Worm (Caenorhabditis elegans) whole organism, young adult: ENCODE results near the gene Y69A2AR.19.

Experiments
- B0019.2 ChIP-seq: fragments of 200-800 bp; sonication (Bioruptor generic); conservative IDR thresholded peaks from 2 replicates; pipeline ENCODE4 v1.3.6; 2022; ENCODE audit warnings: missing genetic modification reagents, missing genetic modification characterization, missing compliant biosample characterization
- B0035.1 ChIP-seq: sonication (generic microtip); optimal IDR thresholded peaks from 2 replicates; lab custom pipeline; 2016; ENCODE audit warnings: missing genetic modification characterization, mild to moderate bottlenecking, missing compliant biosample characterization, missing genotype, missing genetic modification reagents
- F10E7.11 ChIP-seq: sonication (generic microtip); optimal IDR thresholded peaks from 2 replicates; lab custom pipeline; 2017; ENCODE audit warnings: mild to moderate bottlenecking, missing genetic modification characterization, moderate library complexity, missing compliant biosample characterization
- F33H1.4 ChIP-seq: fragments of 200-800 bp; sonication (Bioruptor generic); IDR thresholded peaks from 2 replicates; pipeline ENCODE4 v1.3.6; 2022; ENCODE audit warnings: missing genetic modification reagents, missing genetic modification characterization, missing compliant biosample characterization
- F39B2.1 ChIP-seq: fragments of 200-800 bp; sonication (Bioruptor generic); IDR thresholded peaks from 2 replicates; pipeline ENCODE4 v1.3.6; 2022; ENCODE audit warnings: missing genetic modification reagents, missing genetic modification characterization, missing compliant biosample characterization
- K12H6.12 ChIP-seq: fragments of 200-800 bp; sonication (Bioruptor generic); optimal IDR thresholded peaks from 2 replicates; lab custom pipeline; 2018; ENCODE audit warnings: mild to moderate bottlenecking, missing genetic modification characterization, missing compliant biosample characterization
- Y53G8AR.9 ChIP-seq: fragments of 200-800 bp; sonication (Bioruptor generic); conservative IDR thresholded peaks from 2 replicates; pipeline ENCODE4 v1.3.6; 2022; ENCODE audit warnings: missing genetic modification reagents, missing genetic modification characterization, missing compliant biosample characterization
- Y67H2A.10 ChIP-seq: fragments of 200-800 bp; sonication (Bioruptor generic); conservative IDR thresholded peaks from 2 replicates; pipeline ENCODE4 v1.3.6; 2022; ENCODE audit warnings: missing genetic modification reagents, missing genetic modification characterization, missing compliant biosample characterization
- aptf-3 ChIP-seq: fragments of 200-800 bp; sonication (Bioruptor generic); IDR thresholded peaks from 2 replicates; pipeline ENCODE4 v1.3.6; 2022; ENCODE audit warnings: missing genetic modification characterization, missing compliant biosample characterization
- atf-7 ChIP-seq: sonication (generic microtip); optimal IDR thresholded peaks from 2 replicates; lab custom pipeline; 2017; ENCODE audit warnings: mild to moderate bottlenecking, missing genetic modification characterization, missing compliant biosample characterization
- athp-1 ChIP-seq: sonication (generic microtip); optimal IDR thresholded peaks from 2 replicates; lab custom pipeline; 2017; ENCODE audit warnings: mild to moderate bottlenecking, missing genetic modification characterization, missing compliant biosample characterization
- attf-3 ChIP-seq: fragments of 200-800 bp; sonication (Bioruptor generic); conservative IDR thresholded peaks from 2 replicates; pipeline ENCODE4 v1.3.6; 2022; ENCODE audit warnings: missing genetic modification reagents, missing genetic modification characterization, missing compliant biosample characterization
- attf-5 ChIP-seq: fragments of 200-800 bp; sonication (Bioruptor generic); optimal IDR thresholded peaks from 2 replicates; lab custom pipeline; 2018; ENCODE audit warnings: mild to moderate bottlenecking, missing genetic modification characterization, missing compliant biosample characterization
- attf-6 ChIP-seq: fragments of 200-800 bp; sonication (Bioruptor generic); IDR thresholded peaks from 2 replicates; pipeline ENCODE4 v1.3.6; 2022; ENCODE audit warnings: missing genetic modification reagents, missing genetic modification characterization, missing compliant biosample characterization
- bed-1 ChIP-seq: fragments of 200-800 bp; sonication (Bioruptor generic); IDR thresholded peaks from 2 replicates; pipeline ENCODE4 v1.3.6; 2022; ENCODE audit warnings: missing genetic modification reagents, missing genetic modification characterization, missing compliant biosample characterization
- ceh-40 ChIP-seq: fragments of 200-800 bp; sonication (Bioruptor generic); IDR thresholded peaks from 2 replicates; pipeline ENCODE4 v1.3.6; 2022; ENCODE audit warnings: missing genetic modification characterization, missing compliant biosample characterization
- ceh-91 ChIP-seq: fragments of 200-800 bp; sonication (Bioruptor generic); IDR thresholded peaks from 2 replicates; pipeline ENCODE4 v1.3.6; 2022; ENCODE audit warnings: missing genetic modification reagents, missing genetic modification characterization, missing compliant biosample characterization
- egl-18 ChIP-seq: fragments of 200-800 bp; sonication (Bioruptor generic); IDR thresholded peaks from 2 replicates; pipeline ENCODE4 v1.3.6; 2022; ENCODE audit warnings: missing genetic modification reagents, missing genetic modification characterization, missing compliant biosample characterization
- egrh-3 ChIP-seq: fragments of 200-800 bp; sonication (Bioruptor generic); IDR thresholded peaks from 2 replicates; pipeline ENCODE4 v1.3.6; 2022; ENCODE audit warnings: missing genetic modification reagents, missing genetic modification characterization, missing compliant biosample characterization
- ekl-4 ChIP-seq: fragments of 200-800 bp; sonication (Bioruptor generic); IDR thresholded peaks from 2 replicates; pipeline ENCODE4 v1.3.6; 2022; ENCODE audit warnings: missing genetic modification reagents, missing genetic modification characterization, missing compliant biosample characterization
- fkh-3 ChIP-seq: sonication (generic microtip); optimal IDR thresholded peaks from 2 replicates; lab custom pipeline; 2016; ENCODE audit warnings: mild to moderate bottlenecking, missing genetic modification characterization, missing compliant biosample characterization
- gei-17 ChIP-seq: fragments of 200-800 bp; sonication (Bioruptor generic); optimal IDR thresholded peaks from 2 replicates; lab custom pipeline; 2018; ENCODE audit warnings: mild to moderate bottlenecking, missing genetic modification characterization, missing compliant biosample characterization
- him-1 ChIP-seq: sonication (generic microtip); optimal IDR thresholded peaks from 2 replicates; lab custom pipeline; 2016; ENCODE audit warnings: missing genotype, missing genetic modification reagents, missing genetic modification characterization, missing compliant biosample characterization
- hlh-26 ChIP-seq: fragments of 200-800 bp; sonication (Bioruptor generic); conservative IDR thresholded peaks from 2 replicates; pipeline ENCODE4 v1.3.6; 2022; ENCODE audit warnings: missing genetic modification reagents, missing genetic modification characterization, missing compliant biosample characterization
- hmg-1.2 ChIP-seq: fragments of 200-800 bp; sonication (Bioruptor generic); IDR thresholded peaks from 2 replicates; pipeline ENCODE4 v1.3.6; 2022; ENCODE audit warnings: missing genetic modification reagents, missing genetic modification characterization, missing compliant biosample characterization
- hmg-20 ChIP-seq: fragments of 200-800 bp; sonication (Bioruptor generic); IDR thresholded peaks from 2 replicates; pipeline ENCODE4 v1.3.6; 2022; ENCODE audit warnings: missing genetic modification reagents, missing genetic modification characterization, missing compliant biosample characterization
- hrde-1 ChIP-seq: sonication (generic microtip); optimal IDR thresholded peaks from 2 replicates; lab custom pipeline; 2016; ENCODE audit warnings: missing genetic modification characterization, mild to moderate bottlenecking, missing compliant biosample characterization, moderate library complexity, missing genotype, missing genetic modification reagents, borderline replicate concordance
- let-607 ChIP-seq, 2 experiments: fragments of 200-800 bp in 1 of 2; sonication (Bioruptor generic) in 1 of 2; sonication (generic microtip) in 1 of 2; optimal IDR thresholded peaks; 2 replicates each; lab custom pipeline; 2016 to 2018; ENCODE audit warnings: mild to moderate bottlenecking in 2 of 2, missing compliant biosample characterization in 2 of 2, missing genetic modification characterization in 2 of 2, moderate library complexity in 2 of 2, missing genotype in 1 of 2
- lin-35 ChIP-seq, 3 experiments: fragments of 150-350 bp in 2 of 3; sonication (generic microtip) in 1 of 3; optimal IDR thresholded peaks; 2 replicates each; lab custom pipeline; 2014 to 2018; ENCODE audit warnings: missing biosample characterization in 3 of 3, missing genetic modification characterization in 3 of 3, missing genetic modification reagents in 3 of 3
- lin-54 ChIP-seq: fragments of 200-800 bp; sonication (Bioruptor generic); optimal IDR thresholded peaks from 2 replicates; lab custom pipeline; 2018; ENCODE audit warnings: mild to moderate bottlenecking, missing genetic modification characterization, missing compliant biosample characterization
- lir-1 ChIP-seq: fragments of 200-800 bp; sonication (Bioruptor generic); conservative IDR thresholded peaks from 2 replicates; pipeline ENCODE4 v1.3.6; 2022; ENCODE audit warnings: missing genetic modification reagents, missing genetic modification characterization, missing compliant biosample characterization
- mel-28 ChIP-seq: sonication (generic microtip); optimal IDR thresholded peaks from 2 replicates; lab custom pipeline; 2016; ENCODE audit warnings: borderline replicate concordance, mild to moderate bottlenecking, missing genetic modification characterization, missing compliant biosample characterization
- nhr-120 ChIP-seq: fragments of 200-800 bp; sonication (Bioruptor generic); IDR thresholded peaks from 2 replicates; pipeline ENCODE4 v1.3.6; 2022; ENCODE audit warnings: missing genetic modification characterization, missing compliant biosample characterization
- nhr-27 ChIP-seq: fragments of 200-800 bp; sonication (Bioruptor generic); optimal IDR thresholded peaks from 2 replicates; lab custom pipeline; 2018; ENCODE audit warnings: mild to moderate bottlenecking, missing genetic modification characterization, moderate library complexity, missing compliant biosample characterization
- pbrm-1 ChIP-seq: fragments of 200-800 bp; sonication (Bioruptor generic); IDR thresholded peaks from 2 replicates; pipeline ENCODE4 v1.3.6; 2022; ENCODE audit warnings: missing genetic modification reagents, missing genetic modification characterization, missing compliant biosample characterization
- rcor-1 ChIP-seq: fragments of 200-800 bp; sonication (Bioruptor generic); IDR thresholded peaks from 2 replicates; pipeline ENCODE4 v1.3.6; 2022; ENCODE audit warnings: missing genetic modification reagents, missing genetic modification characterization, missing compliant biosample characterization
- repo-1 ChIP-seq: sonication (generic microtip); optimal IDR thresholded peaks from 2 replicates; lab custom pipeline; 2017; ENCODE audit warnings: mild to moderate bottlenecking, missing genetic modification characterization, missing compliant biosample characterization
- sdz-38 ChIP-seq: sonication (generic microtip); optimal IDR thresholded peaks from 2 replicates; lab custom pipeline; 2016; ENCODE audit warnings: missing genotype, missing genetic modification characterization, missing compliant biosample characterization
- sea-2 ChIP-seq: fragments of 200-800 bp; sonication (Bioruptor generic); IDR thresholded peaks from 2 replicates; pipeline ENCODE4 v1.3.6; 2022; ENCODE audit warnings: missing genetic modification characterization, missing compliant biosample characterization
- tbp1 ChIP-seq: fragments of 200-800 bp; sonication (Bioruptor generic); optimal IDR thresholded peaks from 2 replicates; lab custom pipeline; 2018; ENCODE audit warnings: mild to moderate bottlenecking, missing genetic modification characterization, missing compliant biosample characterization
- unc-130 ChIP-seq: sonication (generic microtip); optimal IDR thresholded peaks from 2 replicates; lab custom pipeline; 2016; ENCODE audit warnings: missing genetic modification reagents, missing genetic modification characterization, missing compliant biosample characterization
- zim-3 ChIP-seq: sonication (generic microtip); optimal IDR thresholded peaks from 2 replicates; lab custom pipeline; 2017; ENCODE audit warnings: mild to moderate bottlenecking, missing genetic modification characterization, moderate library complexity, missing compliant biosample characterization
- ztf-18 ChIP-seq: sonication (generic microtip); optimal IDR thresholded peaks from 2 replicates; lab custom pipeline; 2016; ENCODE audit warnings: missing genotype, mild to moderate bottlenecking, missing genetic modification characterization, missing compliant biosample characterization
- ztf-25 ChIP-seq: fragments of 200-800 bp; sonication (Bioruptor generic); IDR thresholded peaks from 2 replicates; pipeline ENCODE4 v1.3.6; 2022; ENCODE audit warnings: missing genetic modification reagents, missing genetic modification characterization, missing compliant biosample characterization

The Y69A2AR.19 gene

ce11 chrIV:2495118-2495785 lies 6.6 kb downstream of the Y69A2AR.19 start, which contains the start of the genes ccdc-12 and Y69A2AR.18 (continued):
- TF ChIP-seq hmg-1.2 (peak; percentile 56; the same call in 1 of the 2 replicates), ceh-91 (GFP tag; lab: Robert Waterston, UW) (peak; percentile 43; the same call in 1 of the 2 replicates), attf-5 (GFP tag; lab: Kevin White, UChicago) (peak; percentile 58), F33H1.4 (peak; percentile 97), hmg-20 (GFP tag; lab: Robert Waterston, UW) (no peak), ztf-25 (no peak)

ce11 chrIV:2496084-2496483 lies 7.5 kb downstream of the Y69A2AR.19 start:
- no peak for TF ChIP-seq ceh-91 (GFP tag; lab: Robert Waterston, UW)

- TF ChIP-seq tbp1 (GFP tag; lab: Kevin White, UChicago) (peak; percentile 12), athp-1 (tag; lab: Kevin White, UChicago) (peak; percentile 12), fkh-3 (tag; lab: Kevin White, UChicago) (peak; percentile 45), F39B2.1 (no peak), hrde-1 (peak; percentile 43), ekl-4 (GFP tag; lab: Robert Waterston, UW) (no peak), B0019.2 (no peak), ztf-18 (tag; lab: Kevin White, UChicago) (no peak), him-1 (tag; lab: Kevin White, UChicago) (no peak), gei-17 (GFP tag; lab: Kevin White, UChicago) (no peak), Y67H2A.10 (GFP tag; lab: Robert Waterston, UW) (no peak), sdz-38 (tag; lab: Kevin White, UChicago) (no peak), ceh-40 (no peak), lin-35 (GFP tag; optimal IDR thresholded peaks at IDR 0.05; lab: Kevin White, UChicago) (peak in 1 of 3 experiments; percentile 12), egl-18 (no peak), B0035.1 (tag; lab: Kevin White, UChicago) (peak; percentile 28), repo-1 (tag; lab: Kevin White, UChicago) (peak; percentile 72), F10E7.11 (tag; lab: Kevin White, UChicago) (peak; percentile 14), unc-130 (GFP tag; lab: Kevin White, UChicago) (no peak), let-607 (tag; optimal IDR thresholded peaks at IDR 0.05; lab: Kevin White, UChicago) (peak in 1 of 2 experiments; percentile 26), rcor-1 (no peak), K12H6.12 (tag; lab: Kevin White, UChicago) (no peak), Y53G8AR.9 (GFP tag; lab: Robert Waterston, UW) (peak; percentile 67; the same call in 1 of the 2 replicates), nhr-120 (no peak), sea-2 (GFP tag; lab: Robert Waterston, UW) (no peak), egrh-3 (GFP tag; lab: Robert Waterston, UW) (no peak), lir-1 (GFP tag; lab: Robert Waterston, UW) (no peak), lin-54 (GFP tag; lab: Kevin White, UChicago) (no peak), zim-3 (no peak), nhr-27 (tag; lab: Kevin White, UChicago) (no peak), attf-6 (GFP tag; lab: Robert Waterston, UW) (no peak), pbrm-1 (GFP tag; lab: Robert Waterston, UW) (peak; percentile 12; the same call in 1 of the 2 replicates), aptf-3 (no peak), atf-7 (tag; lab: Kevin White, UChicago) (peak; percentile 33), bed-1 (no peak), mel-28 (tag; lab: Kevin White, UChicago) (no peak), hlh-26 (GFP tag; lab: Robert Waterston, UW) (no peak), attf-3 (GFP tag; lab: Robert Waterston, UW) (no peak)
These were observed 9.1 kb downstream of the Y69A2AR.19 start, which contains the start of gene Y69A2AR.16 for ce11 chrIV:2497615-2498183. Gene Y69A2AR.16, plus strand, starts transcription at chrIV:2497803.
